Worm (Caenorhabditis elegans): Measurements from ENCODE around the gene ddx-35.
A peak's percentile ranks its signal among the peaks of the same experiment; 100 is the strongest.

The ddx-35 gene

DNA sequence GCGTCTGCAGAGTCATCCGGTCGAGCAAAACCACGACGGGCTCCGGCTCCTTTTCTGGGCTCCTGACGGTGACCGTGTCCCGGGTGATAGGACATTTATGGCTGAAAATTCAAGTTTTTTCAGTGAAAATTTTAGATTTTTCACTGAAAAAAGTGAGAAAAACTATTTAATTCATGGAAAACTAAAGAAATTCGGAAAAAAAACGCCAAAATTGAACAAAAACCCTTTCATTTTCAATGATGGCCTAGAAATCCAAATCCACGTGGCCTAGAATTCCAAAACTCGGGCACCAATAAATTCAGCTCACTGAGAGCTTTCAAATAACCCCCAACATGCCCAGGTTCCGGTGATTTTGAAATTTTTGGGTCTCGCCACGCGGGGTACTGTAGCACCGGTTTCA lies at the start of gene ddx-35:
Gene ddx-35, minus strand, starts transcription at position 101 of the 400 bp plus-strand sequence.
- TF ChIP-seq ceh-16 (tag; optimal IDR thresholded peaks at IDR 0.05) (no peak), ztf-1 (GFP tag; conservative IDR thresholded peaks at IDR 0.05) (no peak), elt-1 (tag; optimal IDR thresholded peaks at IDR 0.05) (no peak)

DNA sequence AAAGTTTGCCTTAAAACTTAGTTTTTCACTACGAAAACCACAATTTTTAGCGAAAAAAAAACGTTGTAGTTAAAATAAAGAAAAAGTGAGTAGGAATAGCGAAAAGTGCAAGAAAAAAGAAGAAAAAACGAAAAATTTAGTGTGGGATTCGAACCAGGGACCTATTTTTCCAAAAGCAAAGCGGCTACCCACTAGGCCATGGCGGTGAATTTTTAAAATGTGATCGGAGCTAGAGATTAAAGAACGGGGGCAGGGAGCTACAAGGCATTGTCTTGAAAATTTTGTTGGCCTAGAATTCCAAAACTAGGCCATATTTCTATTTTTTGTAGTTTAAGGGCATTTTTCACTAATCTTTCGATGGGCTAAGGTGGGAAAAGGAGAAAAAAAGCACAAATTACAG lies 49.5 kb upstream of the ddx-35 start:
- no peak for TF ChIP-seq sma-3 (GFP tag; optimal IDR thresholded peaks at IDR 0.05)
- no peak for TF ChIP-seq F13H6.1 (tag; optimal IDR thresholded peaks at IDR 0.05)
- no peak for TF ChIP-seq zag-1 (tag; optimal IDR thresholded peaks at IDR 0.05)
- TF ChIP-seq alr-1 (tag; optimal IDR thresholded peaks at IDR 0.05) = no peak

- peak; percentile 2 for TF ChIP-seq crh-2 (tag; optimal IDR thresholded peaks at IDR 0.05)
- TF ChIP-seq sma-3 (GFP tag; optimal IDR thresholded peaks at IDR 0.05) = peak; percentile 25
- TF ChIP-seq fos-1 (tag; optimal IDR thresholded peaks at IDR 0.05) = peak; percentile 93
- TF ChIP-seq elt-3 (tag; optimal IDR thresholded peaks at IDR 0.05) = no peak
- no peak for TF ChIP-seq nhr-23 (tag; optimal IDR thresholded peaks at IDR 0.05)
- peak; percentile 30 for TF ChIP-seq sma-9 (GFP tag; optimal IDR thresholded peaks at IDR 0.05)
- TF ChIP-seq sma-9 (tag; optimal IDR thresholded peaks at IDR 0.05) = no peak
Observed at ce11 chrIII:1602682-1603081, 48.4 kb upstream of the ddx-35 start.

DNA sequence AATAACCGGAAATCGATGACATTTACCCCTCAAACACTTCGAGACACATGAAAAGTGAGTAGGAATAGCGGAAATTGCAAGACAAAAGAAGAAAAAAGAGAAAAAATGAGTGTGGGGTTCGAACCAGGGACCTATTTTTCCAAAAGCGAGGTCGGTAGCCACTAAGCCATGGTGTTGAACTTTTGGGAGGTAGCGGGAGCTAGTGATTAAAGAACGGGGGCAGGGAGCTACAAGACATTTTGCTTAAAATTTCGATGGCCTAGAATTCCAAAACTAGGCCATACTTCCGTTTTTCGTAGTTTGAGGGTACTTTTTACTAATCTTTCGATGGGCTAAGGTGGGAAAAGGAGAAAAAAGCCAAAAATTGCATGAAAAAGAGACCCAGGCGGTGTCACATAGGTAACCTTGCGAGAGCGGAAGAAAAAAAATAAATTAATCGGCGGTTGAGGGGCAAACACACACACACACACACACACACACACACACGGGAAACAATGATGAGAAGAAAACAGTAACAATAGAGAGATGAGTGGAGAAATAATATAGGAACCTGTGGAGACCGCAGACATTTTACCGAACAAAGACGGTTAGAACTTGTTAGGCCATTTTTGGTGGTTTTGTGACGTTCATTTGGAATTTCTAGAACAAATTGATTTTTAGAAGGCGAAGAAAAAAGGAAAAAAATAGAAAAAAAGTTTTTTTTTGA lies 47.4 kb upstream of the ddx-35 start:
- TF ChIP-seq crh-2 (tag; optimal IDR thresholded peaks at IDR 0.05) (peak; percentile 22), sma-9 (GFP tag; optimal IDR thresholded peaks at IDR 0.05) (peak; percentile 53), sma-9 (tag; optimal IDR thresholded peaks at IDR 0.05) (no peak), mbf-1 (tag; optimal IDR thresholded peaks at IDR 0.05) (no peak), unc-39 (tag; optimal IDR thresholded peaks at IDR 0.05) (no peak), R02D3.7 (tag; optimal IDR thresholded peaks at IDR 0.05) (no peak), nhr-129 (tag; optimal IDR thresholded peaks at IDR 0.05) (peak; percentile 8), lsy-2 (tag; optimal IDR thresholded peaks at IDR 0.05) (peak in 1 of 2 experiments; percentile 24), nhr-10 (tag; optimal IDR thresholded peaks at IDR 0.05) (no peak), ama-1 (optimal IDR thresholded peaks at IDR 0.05) (no peak), nhr-6 (tag; optimal IDR thresholded peaks at IDR 0.05) (no peak), elt-3 (tag; optimal IDR thresholded peaks at IDR 0.05) (no peak), ztf-11 (tag; optimal IDR thresholded peaks at IDR 0.05) (no peak), zag-1 (tag; optimal IDR thresholded peaks at IDR 0.05) (no peak), Y55F3AM.14 (GFP tag; optimal IDR thresholded peaks at IDR 0.05) (peak; percentile 65), nhr-237 (tag; optimal IDR thresholded peaks at IDR 0.05) (no peak), nhr-23 (tag; optimal IDR thresholded peaks at IDR 0.05) (no peak), nhr-21 (tag; optimal IDR thresholded peaks at IDR 0.05) (peak; percentile 0), elt-1 (tag; optimal IDR thresholded peaks at IDR 0.05) (no peak), nhr-77 (tag; optimal IDR thresholded peaks at IDR 0.05) (no peak), blmp-1 (tag; optimal IDR thresholded peaks at IDR 0.05; ENCODE audit: insufficient read depth) (no peak), unc-55 (GFP tag; optimal IDR thresholded peaks at IDR 0.05) (no peak), aly-2 (tag; optimal IDR thresholded peaks at IDR 0.05) (no peak), nhr-12 (tag; optimal IDR thresholded peaks at IDR 0.05) (no peak), lin-13 (GFP tag; optimal IDR thresholded peaks at IDR 0.05) (peak; percentile 61), mdl-1 (tag; optimal IDR thresholded peaks at IDR 0.05) (no peak), fos-1 (tag; optimal IDR thresholded peaks at IDR 0.05) (no peak), egl-27 (tag; optimal IDR thresholded peaks at IDR 0.05) (no peak), alr-1 (tag; optimal IDR thresholded peaks at IDR 0.05) (no peak), dmd-4 (tag; optimal IDR thresholded peaks at IDR 0.05) (no peak), ceh-82 (tag; optimal IDR thresholded peaks at IDR 0.05) (no peak), unc-62 (GFP tag; optimal IDR thresholded peaks at IDR 0.05) (no peak), ceh-16 (tag; optimal IDR thresholded peaks at IDR 0.05) (no peak), ZK546.5 (tag; optimal IDR thresholded peaks at IDR 0.05) (no peak), C34F6.9 (tag; optimal IDR thresholded peaks at IDR 0.05) (peak; percentile 2), mab-5 (tag; optimal IDR thresholded peaks at IDR 0.05) (no peak), lin-39 (tag; optimal IDR thresholded peaks at IDR 0.05) (no peak), ztf-1 (GFP tag; conservative IDR thresholded peaks at IDR 0.05) (no peak), ztf-4 (tag; optimal IDR thresholded peaks at IDR 0.05) (no peak), sem-4 (tag; optimal IDR thresholded peaks at IDR 0.05) (no peak), F13H6.1 (tag; optimal IDR thresholded peaks at IDR 0.05) (peak; percentile 20), gmeb-1 (tag; optimal IDR thresholded peaks at IDR 0.05) (no peak), nhr-11 (tag; optimal IDR thresholded peaks at IDR 0.05) (no peak), nhr-25 (tag; optimal IDR thresholded peaks at IDR 0.05) (peak; percentile 64), sma-3 (GFP tag; optimal IDR thresholded peaks at IDR 0.05) (no peak), snpc-4 (tag; optimal IDR thresholded peaks at IDR 0.05) (no peak)

Measured in whole organism, L2 larva.